Fruit fly (Drosophila melanogaster) whole organism, embryonic: ENCODE data around the gene Prosalpha6.

Experiments used
- BEAF-32 ChIP-seq: fragments of 200-800 bp; sonication (Bioruptor generic); optimal IDR thresholded peaks from 3 replicates; lab custom pipeline; 2017; ENCODE audit warnings: missing biosample characterization, missing genetic modification characterization, mild to moderate bottlenecking, moderate library complexity, missing genetic modification reagents
- CG10959 ChIP-seq: fragments of 200-800 bp; sonication (Bioruptor generic); IDR thresholded peaks from 2 replicates; pipeline ENCODE4 v1.3.6; 2022; ENCODE audit warnings: missing biosample characterization, missing genetic modification characterization
- CG11696 ChIP-seq: fragments of 200-800 bp; sonication (Bioruptor generic); IDR thresholded peaks from 2 replicates; pipeline ENCODE4 v1.3.6; 2022; ENCODE audit warnings: missing biosample characterization, missing genetic modification characterization
- CG13775 ChIP-seq: fragments of 200-800 bp; sonication (Bioruptor generic); optimal IDR thresholded peaks from 3 replicates; lab custom pipeline; 2017; ENCODE audit warnings: missing biosample characterization, mild to moderate bottlenecking, missing genetic modification characterization
- CG16779 ChIP-seq: fragments of 200-800 bp; sonication (Bioruptor generic); IDR thresholded peaks from 2 replicates; pipeline ENCODE4 v1.3.6; 2022; ENCODE audit warnings: missing biosample characterization, missing genetic modification characterization
- CG16815 ChIP-seq: fragments of 200-800 bp; sonication (Bioruptor generic); optimal IDR thresholded peaks from 3 replicates; lab custom pipeline; 2017; ENCODE audit warnings: missing biosample characterization, mild to moderate bottlenecking, missing genetic modification characterization
- CG17568 ChIP-seq: fragments of 200-800 bp; sonication (Bioruptor generic); optimal IDR thresholded peaks from 2 replicates; lab custom pipeline; 2018; ENCODE audit warnings: missing biosample characterization, mild to moderate bottlenecking, missing genetic modification characterization, moderate library complexity
- CG17829 ChIP-seq: fragments of 200-800 bp; optimal IDR thresholded peaks from 2 replicates; lab custom pipeline; 2019; ENCODE audit warnings: missing biosample characterization, mild to moderate bottlenecking, missing genetic modification characterization, moderate library complexity
- CG17912 ChIP-seq: fragments of 200-800 bp; sonication (Bioruptor generic); optimal IDR thresholded peaks from 2 replicates; lab custom pipeline; 2018; ENCODE audit warnings: missing biosample characterization, mild to moderate bottlenecking, missing genetic modification characterization
- CG2199 ChIP-seq: fragments of 200-800 bp; sonication (Bioruptor generic); IDR thresholded peaks from 3 replicates; pipeline ENCODE4 v1.3.6; 2022; ENCODE audit warnings: missing biosample characterization, missing genetic modification characterization
- CG2202 ChIP-seq: fragments of 200-800 bp; sonication (Bioruptor generic); optimal IDR thresholded peaks from 2 replicates; lab custom pipeline; 2018; ENCODE audit warnings: missing biosample characterization, mild to moderate bottlenecking, missing genetic modification characterization
- CG2712 ChIP-seq: fragments of 200-800 bp; optimal IDR thresholded peaks from 3 replicates; lab custom pipeline; 2019; ENCODE audit warnings: missing biosample characterization, mild to moderate bottlenecking, missing genetic modification characterization, moderate library complexity
- CG31365 ChIP-seq: fragments of 200-800 bp; sonication (Bioruptor generic); optimal IDR thresholded peaks from 2 replicates; lab custom pipeline; 2018; ENCODE audit warnings: missing biosample characterization, mild to moderate bottlenecking, missing genetic modification characterization
- CG31388 ChIP-seq: fragments of 200-800 bp; sonication (Bioruptor generic); optimal IDR thresholded peaks from 2 replicates; lab custom pipeline; 2016; ENCODE audit warnings: missing biosample characterization, missing genetic modification characterization
- CG3163 ChIP-seq: fragments of 200-800 bp; sonication (Bioruptor generic); optimal IDR thresholded peaks from 3 replicates; lab custom pipeline; 2016; ENCODE audit warnings: missing biosample characterization, missing genetic modification characterization
- CG4820 ChIP-seq: fragments of 200-800 bp; sonication (Bioruptor generic); optimal IDR thresholded peaks from 3 replicates; lab custom pipeline; 2016; ENCODE audit warnings: missing biosample characterization, missing genetic modification characterization
- CG5953 ChIP-seq: fragments of 200-800 bp; sonication (Bioruptor generic); IDR thresholded peaks from 2 replicates; pipeline ENCODE4 v1.3.6; 2022; ENCODE audit warnings: missing biosample characterization, missing genetic modification characterization
- CG6683 ChIP-seq: fragments of 200-800 bp; sonication (Bioruptor generic); optimal IDR thresholded peaks from 2 replicates; lab custom pipeline; 2017; ENCODE audit warnings: missing biosample characterization, mild to moderate bottlenecking, missing genetic modification characterization, missing genetic modification reagents
- CG7271 ChIP-seq: fragments of 200-800 bp; sonication (Bioruptor generic); optimal IDR thresholded peaks from 2 replicates; lab custom pipeline; 2018; ENCODE audit warnings: missing biosample characterization, mild to moderate bottlenecking, missing genetic modification characterization, moderate library complexity
- CG8478 ChIP-seq: fragments of >200 bp; optimal IDR thresholded peaks from 2 replicates; lab custom pipeline; 2018
- CG9215 ChIP-seq: fragments of 200-800 bp; sonication (Bioruptor generic); IDR thresholded peaks from 2 replicates; pipeline ENCODE4 v1.3.6; 2022; ENCODE audit warnings: missing biosample characterization, missing genetic modification characterization
- CG9797 ChIP-seq: fragments of 200-800 bp; sonication (Bioruptor generic); optimal IDR thresholded peaks from 3 replicates; lab custom pipeline; 2018; ENCODE audit warnings: missing biosample characterization, mild to moderate bottlenecking, missing genetic modification characterization
- Dll ChIP-seq: fragments of 200-800 bp; sonication (Bioruptor generic); IDR thresholded peaks from 4 replicates; pipeline ENCODE4 v1.3.6; 2022; ENCODE audit warnings: missing biosample characterization, missing genetic modification characterization; ENCODE audit not compliant: partially characterized antibody
- Drgx ChIP-seq: fragments of 200-800 bp; sonication (Bioruptor generic); IDR thresholded peaks from 2 replicates; pipeline ENCODE4 v1.3.6; 2022; ENCODE audit warnings: missing biosample characterization, missing genetic modification characterization
- Gug ChIP-seq: fragments of 200-800 bp; sonication (Bioruptor generic); IDR thresholded peaks from 4 replicates; pipeline ENCODE4 v1.3.6; 2022; ENCODE audit warnings: missing biosample characterization, missing genetic modification characterization
- HHEX ChIP-seq: fragments of 200-800 bp; sonication (Bioruptor generic); optimal IDR thresholded peaks from 3 replicates; lab custom pipeline; 2017; ENCODE audit warnings: missing biosample characterization, mild to moderate bottlenecking, missing genetic modification characterization, missing genetic modification reagents
- HLHmδ ChIP-seq: fragments of 200-800 bp; sonication (Bioruptor generic); optimal IDR thresholded peaks from 2 replicates; lab custom pipeline; 2018; ENCODE audit warnings: missing biosample characterization, mild to moderate bottlenecking, missing genetic modification characterization, moderate library complexity
- HmgZ ChIP-seq: fragments of 200-800 bp; sonication (Bioruptor generic); optimal IDR thresholded peaks from 2 replicates; lab custom pipeline; 2018; ENCODE audit warnings: missing biosample characterization, mild to moderate bottlenecking, missing genetic modification characterization
- Hr78 ChIP-seq, 2 experiments: fragments of 200-800 bp in 1 of 2; fragments of >200 bp in 1 of 2; sonication (Bioruptor generic) in 1 of 2; optimal IDR thresholded peaks; 2 replicates each; lab custom pipeline; 2017 to 2019; ENCODE audit warnings: missing biosample characterization in 2 of 2, missing genetic modification characterization in 2 of 2, mild to moderate bottlenecking in 1 of 2, moderate library complexity in 1 of 2
- Max ChIP-seq: fragments of 200-800 bp; sonication (Bioruptor generic); optimal IDR thresholded peaks from 2 replicates; lab custom pipeline; 2016; ENCODE audit warnings: missing biosample characterization, mild to moderate bottlenecking, missing genetic modification characterization
- Myb ChIP-seq: fragments of 200-800 bp; sonication (Bioruptor generic); optimal IDR thresholded peaks from 2 replicates; lab custom pipeline; 2016; ENCODE audit warnings: missing biosample characterization, missing genetic modification characterization
- Tbp ChIP-seq: fragments of >200 bp; optimal IDR thresholded peaks from 2 replicates; lab custom pipeline; 2018; ENCODE audit warnings: missing biosample characterization, missing genetic modification characterization
- al ChIP-seq: fragments of 200-800 bp; sonication (Bioruptor generic); IDR thresholded peaks from 2 replicates; pipeline ENCODE4 v1.3.6; 2022; ENCODE audit warnings: missing biosample characterization, missing genetic modification characterization
- cad ChIP-seq: fragments of >200 bp; optimal IDR thresholded peaks from 2 replicates; lab custom pipeline; 2017; ENCODE audit warnings: missing biosample characterization, missing genetic modification characterization
- cato ChIP-seq: fragments of 200-800 bp; sonication (Bioruptor generic); optimal IDR thresholded peaks from 2 replicates; lab custom pipeline; 2016; ENCODE audit warnings: missing biosample characterization, missing genetic modification characterization, borderline replicate concordance
- caup ChIP-seq: fragments of 200-800 bp; sonication (Bioruptor generic); optimal IDR thresholded peaks from 3 replicates; lab custom pipeline; 2017; ENCODE audit warnings: missing biosample characterization, mild to moderate bottlenecking, missing genetic modification characterization, moderate library complexity; ENCODE audit not compliant: severe bottlenecking
- dimm ChIP-seq: fragments of 200-800 bp; sonication (Bioruptor generic); IDR thresholded peaks from 2 replicates; pipeline ENCODE4 v1.3.6; 2022; ENCODE audit warnings: missing biosample characterization, missing genetic modification characterization
- disco-r ChIP-seq: fragments of 200-800 bp; sonication (Bioruptor generic); optimal IDR thresholded peaks from 2 replicates; lab custom pipeline; 2016; ENCODE audit warnings: missing biosample characterization, missing genetic modification characterization
- gcm ChIP-seq: fragments of 200-800 bp; sonication (Bioruptor generic); optimal IDR thresholded peaks from 2 replicates; lab custom pipeline; 2019; ENCODE audit warnings: missing biosample characterization, mild to moderate bottlenecking, missing genetic modification characterization, moderate library complexity
- grau ChIP-seq: fragments of 200-800 bp; optimal IDR thresholded peaks from 3 replicates; lab custom pipeline; 2019; ENCODE audit warnings: missing biosample characterization, mild to moderate bottlenecking, missing genetic modification characterization, moderate library complexity
- gsb ChIP-seq: fragments of 200-800 bp; sonication (Bioruptor generic); IDR thresholded peaks from 2 replicates; pipeline ENCODE4 v1.3.6; 2022; ENCODE audit warnings: missing biosample characterization, missing genetic modification characterization
- gt ChIP-seq: fragments of 200-800 bp; sonication (Bioruptor generic); IDR thresholded peaks from 2 replicates; pipeline ENCODE4 v1.3.6; 2022; ENCODE audit warnings: missing biosample characterization, missing genetic modification characterization
- h ChIP-seq: fragments of >200 bp; optimal IDR thresholded peaks from 2 replicates; lab custom pipeline; 2017
- jumu ChIP-seq: fragments of 200-800 bp; sonication (Bioruptor generic); optimal IDR thresholded peaks from 3 replicates; lab custom pipeline; 2016; ENCODE audit warnings: missing biosample characterization, missing genetic modification characterization
- ranshi ChIP-seq: fragments of 200-800 bp; sonication (Bioruptor generic); IDR thresholded peaks from 2 replicates; pipeline ENCODE4 v1.3.6; 2022; ENCODE audit warnings: missing biosample characterization, missing genetic modification characterization
- ro ChIP-seq: fragments of 200-800 bp; sonication (Bioruptor generic); IDR thresholded peaks from 2 replicates; pipeline ENCODE4 v1.3.6; 2022; ENCODE audit warnings: missing biosample characterization, missing genetic modification characterization
- sens ChIP-seq: fragments of 200-800 bp; sonication (Bioruptor generic); peaks from one replicate; lab custom pipeline; 2016; ENCODE audit warnings: missing biosample characterization, missing genetic modification characterization
- slbo ChIP-seq: fragments of 200-800 bp; sonication (Bioruptor generic); IDR thresholded peaks from 2 replicates; pipeline ENCODE4 v1.3.6; 2022; ENCODE audit warnings: missing biosample characterization, missing genetic modification characterization
- tap ChIP-seq: fragments of 200-800 bp; optimal IDR thresholded peaks from 3 replicates; lab custom pipeline; 2019; ENCODE audit warnings: missing biosample characterization, mild to moderate bottlenecking, missing genetic modification characterization, moderate library complexity
- vnd ChIP-seq: fragments of 200-800 bp; sonication (Bioruptor generic); IDR thresholded peaks from 3 replicates; pipeline ENCODE4 v1.3.6; 2022; ENCODE audit warnings: missing biosample characterization, missing genetic modification characterization; ENCODE audit not compliant: partially characterized antibody
- wek ChIP-seq: fragments of 200-800 bp; sonication (Bioruptor generic); optimal IDR thresholded peaks from 3 replicates; lab custom pipeline; 2018; ENCODE audit warnings: missing biosample characterization, mild to moderate bottlenecking, missing genetic modification characterization, moderate library complexity
- yki ChIP-seq: fragments of >200 bp; optimal IDR thresholded peaks from 3 replicates; lab custom pipeline; 2018

Gene Prosalpha6

dm6 chr2L:10249655-10250202 lies 28.6 kb downstream of the Prosalpha6 start (continued):
- no peak for TF ChIP-seq BEAF-32 (GFP tag; lab: Kevin White, UChicago)
- TF ChIP-seq wek (GFP tag; lab: Kevin White, UChicago), result peak; percentile 70
- TF ChIP-seq disco-r (GFP tag; lab: Kevin White, UChicago), result no peak
- peak; percentile 51; the same call in 1 of the 3 replicates for TF ChIP-seq CG2199
- TF ChIP-seq Drgx (GFP tag; lab: Robert Waterston, UW), result no peak
- TF ChIP-seq Myb (GFP tag; lab: Kevin White, UChicago), result no peak
- no peak for TF ChIP-seq CG16779 (GFP tag; lab: Robert Waterston, UW)
- no peak for TF ChIP-seq vnd
- TF ChIP-seq gt (GFP tag; lab: Robert Waterston, UW), result no peak
- peak; percentile 9 for TF ChIP-seq CG2712 (tag; lab: Kevin White, UChicago)
- TF ChIP-seq CG3163 (GFP tag; lab: Kevin White, UChicago), result peak; percentile 11
- no peak for TF ChIP-seq dimm (GFP tag; lab: Robert Waterston, UW)
- no peak for TF ChIP-seq CG16815 (GFP tag; lab: Kevin White, UChicago)
- TF ChIP-seq al (GFP tag; lab: Robert Waterston, UW), result no peak
- no peak for TF ChIP-seq CG4820 (GFP tag; lab: Kevin White, UChicago)
- TF ChIP-seq Gug (GFP tag; lab: Robert Waterston, UW), result no peak
- TF ChIP-seq CG6683 (GFP tag; lab: Kevin White, UChicago), result peak; percentile 19
- TF ChIP-seq CG11696, result no peak
- no peak for TF ChIP-seq HLHmδ (GFP tag; lab: Kevin White, UChicago)
- no peak for TF ChIP-seq CG7271 (tag; lab: Kevin White, UChicago)
- no peak for TF ChIP-seq gcm (GFP tag; lab: Kevin White, UChicago)
- TF ChIP-seq h (lab: Kevin White, UChicago), result no peak
- TF ChIP-seq CG5953 (GFP tag; lab: Robert Waterston, UW), result no peak
- TF ChIP-seq caup (GFP tag; lab: Kevin White, UChicago), result no peak
- no peak for TF ChIP-seq gsb (GFP tag; lab: Robert Waterston, UW)
- peak; percentile 30 for TF ChIP-seq CG2202 (tag; lab: Kevin White, UChicago)
- peak; percentile 0 for TF ChIP-seq HmgZ (tag; lab: Kevin White, UChicago)
- no peak for TF ChIP-seq CG10959 (GFP tag; lab: Robert Waterston, UW)
- TF ChIP-seq slbo (GFP tag; lab: Robert Waterston, UW), result no peak
- TF ChIP-seq sens (GFP tag; lab: Kevin White, UChicago), result peak; percentile 86
- 0 out of 4 replicates have a peak, but pooled peaks have one; percentile 24 for TF ChIP-seq Dll (GFP tag; lab: Robert Waterston, UW)
- TF ChIP-seq tap (tag; lab: Kevin White, UChicago), result no peak
- no peak for TF ChIP-seq grau (tag; lab: Kevin White, UChicago)
- no peak for TF ChIP-seq Hr78 (GFP tag; optimal IDR thresholded peaks at IDR 0.05; lab: Kevin White, UChicago)
- peak; percentile 66 for TF ChIP-seq CG17568
- no peak for TF ChIP-seq yki (lab: Kevin White, UChicago)
- TF ChIP-seq CG31388 (GFP tag; lab: Kevin White, UChicago), result no peak
- no peak for TF ChIP-seq ro (GFP tag; lab: Robert Waterston, UW)
- no peak for TF ChIP-seq HHEX (GFP tag; lab: Kevin White, UChicago)
- TF ChIP-seq Tbp (GFP tag; lab: Kevin White, UChicago), result no peak
- TF ChIP-seq CG17912, result peak; percentile 44
- no peak for TF ChIP-seq jumu (GFP tag; lab: Kevin White, UChicago)
- no peak for TF ChIP-seq CG31365 (tag; lab: Kevin White, UChicago)
- no peak for TF ChIP-seq CG17829 (tag; lab: Kevin White, UChicago)
- no peak; the same call in 1 of the 2 replicates for TF ChIP-seq ranshi (GFP tag; lab: Robert Waterston, UW)
- TF ChIP-seq CG9215 (GFP tag; lab: Robert Waterston, UW), result no peak
- TF ChIP-seq Max, result no peak
- no peak for TF ChIP-seq cato (GFP tag; lab: Kevin White, UChicago)
- no peak for TF ChIP-seq cad
- TF ChIP-seq CG13775, result no peak
- no peak for TF ChIP-seq CG9797 (GFP tag; lab: Kevin White, UChicago)
- no peak for TF ChIP-seq CG8478 (lab: Kevin White, UChicago)
